Fruit fly (Drosophila melanogaster) S2 (cell line): Measurements from ENCODE around the gene CG7789.

Experiments used
- CG8478 ChIP-seq: fragments of >200 bp; optimal IDR thresholded peaks from 2 replicates; lab custom pipeline; 2018
- CTCF ChIP-seq, 2 experiments: fragments of >200 bp; optimal IDR thresholded peaks; 2 replicates each; lab custom pipeline; 2018

- TF ChIP-seq CTCF (optimal IDR thresholded peaks at IDR 0.05; lab: Kevin White, UChicago) (no peak), CG8478 (lab: Kevin White, UChicago) (no peak)
Measured at dm6 chr3R:29847126-29847525, 44.1 kb downstream of the CG7789 start.
